Worm (Caenorhabditis elegans) whole organism, L4 larva: ENCODE measurements around the gene W08F4.5.

Source experiments
- D1046.2 ChIP-seq: fragments of 200-800 bp; sonication (Bioruptor generic); IDR thresholded peaks from 2 replicates; pipeline ENCODE4 v1.3.6; 2022; ENCODE audit warnings: missing genetic modification characterization, missing compliant biosample characterization
- F10B5.3 ChIP-seq: sonication (generic microtip); optimal IDR thresholded peaks from 2 replicates; lab custom pipeline; 2016; ENCODE audit warnings: mild to moderate bottlenecking, missing genetic modification characterization, missing compliant biosample characterization
- F44E2.7 ChIP-seq: fragments of 200-800 bp; sonication (Bioruptor generic); IDR thresholded peaks from 2 replicates; pipeline ENCODE4 v2.1.2; 2022; ENCODE audit warnings: missing genetic modification characterization, missing compliant biosample characterization
- F49E8.2 ChIP-seq: sonication (generic microtip); optimal IDR thresholded peaks from 2 replicates; lab custom pipeline; 2016; ENCODE audit warnings: missing compliant biosample characterization, mild to moderate bottlenecking, missing genetic modification characterization, borderline replicate concordance
- ZK546.5 ChIP-seq, 2 experiments: sonication (generic microtip); optimal IDR thresholded peaks; 2 replicates each; lab custom pipeline; 2017; ENCODE audit warnings: missing biosample characterization in 2 of 2, missing genetic modification characterization in 2 of 2
- aha-1 ChIP-seq: fragments of 150-350 bp; peaks from one replicate; lab custom pipeline; 2014; ENCODE audit warnings: missing biosample characterization, missing genetic modification characterization
- aly-2 ChIP-seq: sonication (generic microtip); optimal IDR thresholded peaks from 2 replicates; lab custom pipeline; 2018; ENCODE audit warnings: missing biosample characterization, missing genetic modification characterization
- ama-1 ChIP-seq: fragments of 150-350 bp; optimal IDR thresholded peaks from 2 replicates; lab custom pipeline; 2014; ENCODE audit warnings: inconsistent platforms, mixed read lengths
- arid-1 ChIP-seq: fragments of 200-800 bp; sonication (Bioruptor generic); conservative IDR thresholded peaks from 2 replicates; pipeline ENCODE4 v1.3.6; 2022; ENCODE audit warnings: missing genetic modification reagents, missing genetic modification characterization, missing compliant biosample characterization
- attf-4 ChIP-seq: sonication (generic microtip); optimal IDR thresholded peaks from 3 replicates; lab custom pipeline; 2017; ENCODE audit warnings: missing biosample characterization, missing genetic modification characterization
- ceh-44 ChIP-seq: fragments of 200-800 bp; sonication (Bioruptor generic); IDR thresholded peaks from 2 replicates; pipeline ENCODE4 v1.3.6; 2022; ENCODE audit warnings: missing genetic modification reagents, missing genetic modification characterization, missing compliant biosample characterization
- ceh-62 ChIP-seq: sonication (generic microtip); optimal IDR thresholded peaks from 2 replicates; lab custom pipeline; 2017; ENCODE audit warnings: missing biosample characterization, missing genetic modification characterization
- ceh-82 ChIP-seq: sonication (generic microtip); optimal IDR thresholded peaks from 2 replicates; lab custom pipeline; 2017; ENCODE audit warnings: missing biosample characterization, missing genetic modification characterization
- dmd-6 ChIP-seq: fragments of 200-800 bp; sonication (Bioruptor generic); IDR thresholded peaks from 2 replicates; pipeline ENCODE4 v1.3.6; 2022; ENCODE audit warnings: missing genetic modification reagents, missing genetic modification characterization, missing compliant biosample characterization
- dve-1 ChIP-seq: sonication (generic microtip); optimal IDR thresholded peaks from 2 replicates; lab custom pipeline; 2017; ENCODE audit warnings: antibody characterized with exemption, mild to moderate bottlenecking, missing genetic modification characterization, missing compliant biosample characterization; ENCODE audit not compliant: insufficient read depth
- egl-27 ChIP-seq: sonication (generic microtip); optimal IDR thresholded peaks from 3 replicates; lab custom pipeline; 2017; ENCODE audit warnings: missing biosample characterization, missing genetic modification reagents, missing genetic modification characterization
- gei-8 ChIP-seq: fragments of 200-800 bp; sonication (Bioruptor generic); optimal IDR thresholded peaks from 2 replicates; lab custom pipeline; 2018; ENCODE audit warnings: mild to moderate bottlenecking, missing genetic modification characterization, missing compliant biosample characterization
- hlh-11 ChIP-seq: fragments of 200-800 bp; sonication (Bioruptor generic); optimal IDR thresholded peaks from 2 replicates; lab custom pipeline; 2018; ENCODE audit warnings: mild to moderate bottlenecking, missing genetic modification characterization, missing compliant biosample characterization
- hlh-30 ChIP-seq: sonication (generic microtip); optimal IDR thresholded peaks from 2 replicates; lab custom pipeline; 2017; ENCODE audit warnings: antibody characterized with exemption, mild to moderate bottlenecking, missing genetic modification characterization, missing compliant biosample characterization; ENCODE audit not compliant: insufficient read depth
- jun-1 ChIP-seq: fragments of 150-350 bp; optimal IDR thresholded peaks from 2 replicates; lab custom pipeline; 2014; ENCODE audit warnings: missing biosample characterization, missing genetic modification reagents, missing genetic modification characterization
- lin-1 ChIP-seq: fragments of 200-800 bp; sonication (Bioruptor generic); IDR thresholded peaks from 2 replicates; pipeline ENCODE4 v1.3.6; 2022; ENCODE audit warnings: missing genetic modification reagents, missing genetic modification characterization, missing compliant biosample characterization
- lin-13 ChIP-seq: fragments of 150-350 bp; optimal IDR thresholded peaks from 2 replicates; lab custom pipeline; 2014; ENCODE audit warnings: missing biosample characterization, missing genetic modification reagents, missing genetic modification characterization
- lin-15B ChIP-seq: fragments of 150-350 bp; sonication (generic microtip); optimal IDR thresholded peaks from 3 replicates; lab custom pipeline; 2014; ENCODE audit warnings: missing biosample characterization, missing genetic modification characterization
- lin-38 ChIP-seq: fragments of 200-800 bp; sonication (Bioruptor generic); IDR thresholded peaks from 2 replicates; pipeline ENCODE4 v1.3.6; 2022; ENCODE audit warnings: missing genetic modification reagents, missing genetic modification characterization, missing compliant biosample characterization
- lir-3 ChIP-seq: sonication (generic microtip); optimal IDR thresholded peaks from 2 replicates; lab custom pipeline; 2016; ENCODE audit warnings: mild to moderate bottlenecking, missing genetic modification characterization, missing compliant biosample characterization
- madf-5 ChIP-seq, 2 experiments: fragments of 200-800 bp; sonication (Bioruptor generic); IDR thresholded peaks; 2 replicates each; pipeline ENCODE4 v1.3.6; 2022; ENCODE audit warnings: missing compliant biosample characterization in 2 of 2, missing genetic modification characterization in 2 of 2
- mdl-1 ChIP-seq, 2 experiments: fragments of 150-350 bp in 1 of 2; sonication (generic microtip) in 1 of 2; optimal IDR thresholded peaks; 2 replicates each; lab custom pipeline; 2014 to 2017; ENCODE audit warnings: missing biosample characterization in 2 of 2, missing genetic modification characterization in 2 of 2
- mep-1 ChIP-seq: fragments of 150-350 bp; sonication (generic microtip); optimal IDR thresholded peaks from 3 replicates; lab custom pipeline; 2014; ENCODE audit warnings: missing biosample characterization, missing genetic modification characterization
- mes-2 ChIP-seq: sonication (generic microtip); optimal IDR thresholded peaks from 2 replicates; lab custom pipeline; 2016; ENCODE audit warnings: missing genotype, mild to moderate bottlenecking, missing genetic modification characterization, missing compliant biosample characterization; ENCODE audit not compliant: poor library complexity, severe bottlenecking
- nhr-10 ChIP-seq: fragments of 150-350 bp; optimal IDR thresholded peaks from 2 replicates; lab custom pipeline; 2014; ENCODE audit warnings: missing biosample characterization, missing genetic modification characterization
- nhr-102 ChIP-seq: sonication (generic microtip); optimal IDR thresholded peaks from 2 replicates; lab custom pipeline; 2016; ENCODE audit warnings: mild to moderate bottlenecking, missing genetic modification characterization, moderate library complexity, missing compliant biosample characterization
- nhr-111 ChIP-seq: fragments of 200-800 bp; sonication (Bioruptor generic); optimal IDR thresholded peaks from 2 replicates; lab custom pipeline; 2018; ENCODE audit warnings: mild to moderate bottlenecking, missing genetic modification characterization, missing compliant biosample characterization
- nhr-25 ChIP-seq: sonication (generic microtip); optimal IDR thresholded peaks from 2 replicates; lab custom pipeline; 2017; ENCODE audit warnings: missing genetic modification characterization, mild to moderate bottlenecking, missing compliant biosample characterization, antibody characterized with exemption, moderate library complexity, borderline replicate concordance; ENCODE audit not compliant: insufficient read depth
- nhr-28 ChIP-seq: fragments of 150-350 bp; optimal IDR thresholded peaks from 2 replicates; lab custom pipeline; 2014; ENCODE audit warnings: missing biosample characterization, missing genetic modification characterization
- nhr-42 ChIP-seq: fragments of 200-800 bp; sonication (Bioruptor generic); IDR thresholded peaks from 2 replicates; pipeline ENCODE4 v1.3.6; 2022; ENCODE audit warnings: missing genetic modification characterization, missing compliant biosample characterization
- nhr-6 ChIP-seq: fragments of 150-350 bp; optimal IDR thresholded peaks from 2 replicates; lab custom pipeline; 2014; ENCODE audit warnings: missing biosample characterization, missing genetic modification characterization
- nhr-76 ChIP-seq: fragments of 150-350 bp; optimal IDR thresholded peaks from 2 replicates; lab custom pipeline; 2014; ENCODE audit warnings: missing biosample characterization, missing genetic modification characterization
- php-3 ChIP-seq: fragments of 200-800 bp; sonication (Bioruptor generic); IDR thresholded peaks from 2 replicates; pipeline ENCODE4 v1.3.6; 2022; ENCODE audit warnings: missing genetic modification reagents, missing genetic modification characterization, missing compliant biosample characterization
- sdz-12 ChIP-seq: fragments of 200-800 bp; sonication (Bioruptor generic); optimal IDR thresholded peaks from 2 replicates; lab custom pipeline; 2018; ENCODE audit warnings: mild to moderate bottlenecking, missing genetic modification characterization, missing compliant biosample characterization
- set-16 ChIP-seq: fragments of 200-800 bp; sonication (Bioruptor generic); IDR thresholded peaks from 2 replicates; pipeline ENCODE4 v1.3.6; 2022; ENCODE audit warnings: missing genetic modification reagents, missing genetic modification characterization, missing compliant biosample characterization
- snpc-4 ChIP-seq: fragments of 150-350 bp; optimal IDR thresholded peaks from 2 replicates; lab custom pipeline; 2014; ENCODE audit warnings: missing biosample characterization, missing genetic modification characterization
- vab-7 ChIP-seq: fragments of 200-800 bp; sonication (Bioruptor generic); IDR thresholded peaks from 2 replicates; pipeline ENCODE4 v1.3.6; 2022; ENCODE audit warnings: missing genetic modification reagents, missing genetic modification characterization, missing compliant biosample characterization
- zip-11 ChIP-seq: fragments of 200-800 bp; sonication (Bioruptor generic); IDR thresholded peaks from 2 replicates; pipeline ENCODE4 v1.3.6; 2022; ENCODE audit warnings: missing genetic modification characterization, missing compliant biosample characterization
- zip-2 ChIP-seq: fragments of 150-350 bp; optimal IDR thresholded peaks from 2 replicates; lab custom pipeline; 2014; ENCODE audit warnings: missing biosample characterization, missing genetic modification characterization
- ztf-7 ChIP-seq: fragments of 150-350 bp; optimal IDR thresholded peaks from 2 replicates; lab custom pipeline; 2014; ENCODE audit warnings: missing biosample characterization, missing genetic modification characterization

Gene W08F4.5

ce11 chrII:601305-601704 lies 32.6 kb upstream of the W08F4.5 start (continued):
- TF ChIP-seq ceh-62 (tag; lab: Kevin White, UChicago) (no peak), mdl-1 (tag; optimal IDR thresholded peaks at IDR 0.05; lab: Kevin White, UChicago) (peak in 1 of 2 experiments; percentile 79), ztf-7 (tag; lab: Kevin White, UChicago) (no peak), hlh-30 (peak; percentile 88), ceh-82 (tag; lab: Kevin White, UChicago) (no peak), vab-7 (GFP tag; lab: Robert Waterston, UW) (no peak), nhr-102 (tag; lab: Kevin White, UChicago) (no peak), aly-2 (tag; lab: Kevin White, UChicago) (no peak), lir-3 (tag; lab: Kevin White, UChicago) (no peak), mes-2 (peak; percentile 51), egl-27 (tag; lab: Kevin White, UChicago) (no peak), F44E2.7 (GFP tag; lab: Robert Waterston, UW) (no peak), hlh-11 (peak; percentile 21), set-16 (GFP tag; lab: Robert Waterston, UW) (no peak), nhr-28 (tag; lab: Kevin White, UChicago) (no peak), nhr-10 (tag; lab: Kevin White, UChicago) (no peak), mep-1 (tag; lab: Kevin White, UChicago) (peak; percentile 42)
- TF ChIP-seq, all 104 proteins: peak for 9

ce11 chrII:596702-597101 lies 28.0 kb upstream of the W08F4.5 start:
- no peak for TF ChIP-seq lin-15B (tag; lab: Kevin White, UChicago)
- peak; percentile 96 for TF ChIP-seq aha-1 (tag; lab: Kevin White, UChicago)
- TF ChIP-seq D1046.2 (GFP tag; lab: Robert Waterston, UW): 0 out of 2 replicates have a peak, but pooled peaks have one; percentile 38

- peak; percentile 35; the same call in 1 of the 2 replicates for TF ChIP-seq lin-38 (GFP tag; lab: Robert Waterston, UW)
Measured at ce11 chrII:593221-593620, 24.5 kb upstream of the W08F4.5 start, which contains the start of gene W08F4.1. TSS of gene W08F4.1 (plus strand) at chrII:593521.

ce11 chrII:591110-591509 lies 22.4 kb upstream of the W08F4.5 start, which contains the start of gene W08F4.10:
TSS of gene W08F4.10 (minus strand) at chrII:591210.
- TF ChIP-seq gei-8 (GFP tag; lab: Kevin White, UChicago) (no peak), nhr-28 (tag; lab: Kevin White, UChicago) (no peak), dve-1 (tag; lab: Kevin White, UChicago) (no peak), nhr-42 (no peak), sdz-12 (GFP tag; lab: Kevin White, UChicago) (no peak), dmd-6 (GFP tag; lab: Robert Waterston, UW) (no peak), lir-3 (tag; lab: Kevin White, UChicago) (no peak), zip-11 (GFP tag; lab: Robert Waterston, UW) (no peak), ZK546.5 (tag; optimal IDR thresholded peaks at IDR 0.05; lab: Kevin White, UChicago) (no peak), lin-15B (tag; lab: Kevin White, UChicago) (no peak), lin-1 (no peak), lin-38 (GFP tag; lab: Robert Waterston, UW) (no peak), F10B5.3 (no peak), nhr-25 (tag; lab: Kevin White, UChicago) (no peak), snpc-4 (tag; lab: Kevin White, UChicago) (no peak)

- TF ChIP-seq zip-2 (tag; lab: Kevin White, UChicago) (no peak), mes-2 (no peak), madf-5 (GFP tag; IDR thresholded peaks at IDR 0.05; lab: Robert Waterston, UW) (no peak), nhr-111 (GFP tag; lab: Kevin White, UChicago) (no peak), ceh-44 (no peak), ama-1 (lab: Kevin White, UChicago) (no peak), nhr-76 (tag; lab: Kevin White, UChicago) (no peak), attf-4 (no peak), php-3 (GFP tag; lab: Robert Waterston, UW) (no peak), nhr-6 (tag; lab: Kevin White, UChicago) (no peak), jun-1 (tag; lab: Kevin White, UChicago) (no peak), F49E8.2 (tag; lab: Kevin White, UChicago) (no peak), arid-1 (GFP tag; lab: Robert Waterston, UW) (no peak), lin-13 (no peak), mep-1 (tag; lab: Kevin White, UChicago) (no peak), snpc-4 (tag; lab: Kevin White, UChicago) (no peak)
Measured at ce11 chrII:587533-587932, 18.9 kb upstream of the W08F4.5 start, which contains the start of gene fbxb-34. TSS of gene fbxb-34 (plus strand) at chrII:587833.
